Worm (Caenorhabditis elegans): ENCODE measurements around the gene msp-79.

- no peak for TF ChIP-seq tbx-2 (tag; optimal IDR thresholded peaks at IDR 0.05)
- no peak for TF ChIP-seq nhr-77 (tag; optimal IDR thresholded peaks at IDR 0.05)
- TF ChIP-seq pqm-1 (tag; optimal IDR thresholded peaks at IDR 0.05) = peak; percentile 7
- TF ChIP-seq nhr-19 (GFP tag; conservative IDR thresholded peaks at IDR 0.05) = peak; percentile 37; the same call in 1 of the 2 replicates
- no peak for TF ChIP-seq nhr-28 (tag; optimal IDR thresholded peaks at IDR 0.05)
- TF ChIP-seq mep-1 (tag; optimal IDR thresholded peaks at IDR 0.05) = peak; percentile 40
- TF ChIP-seq lin-13 (GFP tag; optimal IDR thresholded peaks at IDR 0.05) = no peak
- no peak for TF ChIP-seq sptf-1 (tag; optimal IDR thresholded peaks at IDR 0.05)
- no peak for TF ChIP-seq jun-1 (tag; optimal IDR thresholded peaks at IDR 0.05)
- peak in 5 of 6 experiments; percentile 28 to 82 (median 45) for TF ChIP-seq elt-3 (tag; optimal IDR thresholded peaks at IDR 0.05)
These were observed 31.2 kb downstream of the msp-79 start for ce11 chrIV:9735750-9736149.

Measured in whole organism, L1 larva.